Comparison of ENCODE assay signal across 4 worm cellular contexts in genomic region chrII:10382247-10382646, ce11.
TF ChIP-seq lines count a peak whose summit lies in the region.

No protein-coding gene starts in this region.

TF ChIP-seq in whole organism, L2 larva, 48 proteins besides CTCF, POLR2A, EP300 and RAD21:
- peak; percentile 74 for TF ChIP-seq sma-9 (GFP tag; optimal IDR thresholded peaks at IDR 0.05; lab: Kevin White, UChicago)
- no peak for TF ChIP-seq sma-9 (tag; optimal IDR thresholded peaks at IDR 0.05; lab: Kevin White, UChicago)
- peak; percentile 34 for TF ChIP-seq crh-2 (tag; optimal IDR thresholded peaks at IDR 0.05; lab: Kevin White, UChicago)
- no peak for TF ChIP-seq mdl-1 (tag; optimal IDR thresholded peaks at IDR 0.05; lab: Kevin White, UChicago)
- TF ChIP-seq C34F6.9 (tag; optimal IDR thresholded peaks at IDR 0.05; lab: Kevin White, UChicago) = peak; percentile 26
- TF ChIP-seq F13H6.1 (tag; optimal IDR thresholded peaks at IDR 0.05; lab: Kevin White, UChicago) = peak; percentile 83
- no peak for TF ChIP-seq unc-55 (GFP tag; optimal IDR thresholded peaks at IDR 0.05; lab: Kevin White, UChicago)
- TF ChIP-seq sem-4 (tag; optimal IDR thresholded peaks at IDR 0.05; lab: Kevin White, UChicago) = peak; percentile 76
- peak; percentile 35 for TF ChIP-seq sma-3 (GFP tag; optimal IDR thresholded peaks at IDR 0.05; lab: Kevin White, UChicago)
- peak; percentile 1 for TF ChIP-seq nhr-21 (tag; optimal IDR thresholded peaks at IDR 0.05; lab: Kevin White, UChicago)
- no peak for TF ChIP-seq unc-39 (tag; optimal IDR thresholded peaks at IDR 0.05; lab: Kevin White, UChicago)
- TF ChIP-seq ceh-16 (tag; optimal IDR thresholded peaks at IDR 0.05; lab: Kevin White, UChicago) = peak; percentile 47
- peak in 1 of 2 experiments; percentile 50 for TF ChIP-seq lsy-2 (tag; optimal IDR thresholded peaks at IDR 0.05; lab: Kevin White, UChicago)
- peak; percentile 81 for TF ChIP-seq nhr-25 (tag; optimal IDR thresholded peaks at IDR 0.05; lab: Kevin White, UChicago)
- TF ChIP-seq ztf-4 (tag; optimal IDR thresholded peaks at IDR 0.05; lab: Kevin White, UChicago) = peak; percentile 12
- no peak for TF ChIP-seq egl-27 (tag; optimal IDR thresholded peaks at IDR 0.05; lab: Kevin White, UChicago)
- peak; percentile 86 for TF ChIP-seq nhr-129 (tag; optimal IDR thresholded peaks at IDR 0.05; lab: Kevin White, UChicago)
- peak; percentile 53 for TF ChIP-seq fos-1 (tag; optimal IDR thresholded peaks at IDR 0.05; lab: Kevin White, UChicago)
- TF ChIP-seq gmeb-1 (tag; optimal IDR thresholded peaks at IDR 0.05; lab: Kevin White, UChicago) = peak; percentile 49
- peak; percentile 40 for TF ChIP-seq blmp-1 (tag; optimal IDR thresholded peaks at IDR 0.05; lab: Kevin White, UChicago; ENCODE audit: insufficient read depth)

TF ChIP-seq in whole organism, L4 larva, 104 proteins besides CTCF, POLR2A, EP300 and RAD21 (continues in another document):
- peak; percentile 58 for TF ChIP-seq nhr-28 (tag; optimal IDR thresholded peaks at IDR 0.05; lab: Kevin White, UChicago)
- TF ChIP-seq aha-1 (tag; lab: Kevin White, UChicago) = peak; percentile 70
- TF ChIP-seq nhr-11 (tag; optimal IDR thresholded peaks at IDR 0.05; lab: Kevin White, UChicago) = no peak
- no peak for TF ChIP-seq daf-12 (tag; optimal IDR thresholded peaks at IDR 0.05; lab: Kevin White, UChicago)
- TF ChIP-seq lin-38 (GFP tag; IDR thresholded peaks at IDR 0.05; lab: Robert Waterston, UW) = peak; percentile 33; the same call in 1 of the 2 replicates
- no peak for TF ChIP-seq tra-1 (GFP tag; IDR thresholded peaks at IDR 0.05; lab: Robert Waterston, UW)
- TF ChIP-seq hmg-1.1 (GFP tag; IDR thresholded peaks at IDR 0.05; lab: Robert Waterston, UW) = peak; percentile 70
- 0 out of 2 replicates have a peak, but pooled peaks have one; percentile 31 for TF ChIP-seq nhr-41 (GFP tag; IDR thresholded peaks at IDR 0.05; lab: Robert Waterston, UW)
- TF ChIP-seq unc-39 (tag; optimal IDR thresholded peaks at IDR 0.05; lab: Kevin White, UChicago) = no peak
- TF ChIP-seq dmd-9 (GFP tag; IDR thresholded peaks at IDR 0.05; lab: Robert Waterston, UW) = no peak
- TF ChIP-seq nhr-76 (tag; optimal IDR thresholded peaks at IDR 0.05; lab: Kevin White, UChicago) = no peak
- TF ChIP-seq pha-4 (GFP tag; IDR thresholded peaks at IDR 0.05; lab: Robert Waterston, UW) = peak; percentile 52; the same call in 1 of the 2 replicates
- TF ChIP-seq pha-4 (tag; optimal IDR thresholded peaks at IDR 0.05; lab: Kevin White, UChicago) = peak; percentile 48
- TF ChIP-seq hif-1 (tag; optimal IDR thresholded peaks at IDR 0.05; lab: Kevin White, UChicago) = peak in 1 of 2 experiments; percentile 25
- no peak for TF ChIP-seq sdz-12 (GFP tag; optimal IDR thresholded peaks at IDR 0.05; lab: Kevin White, UChicago)
- TF ChIP-seq spr-3 (GFP tag; optimal IDR thresholded peaks at IDR 0.05; lab: Kevin White, UChicago) = no peak
- no peak for TF ChIP-seq ZK546.5 (tag; optimal IDR thresholded peaks at IDR 0.05; lab: Kevin White, UChicago)
- TF ChIP-seq nhr-48 (tag; optimal IDR thresholded peaks at IDR 0.05; lab: Kevin White, UChicago) = peak; percentile 26
- TF ChIP-seq unc-130 (GFP tag; optimal IDR thresholded peaks at IDR 0.05; lab: Kevin White, UChicago) = no peak
- peak; percentile 17 for TF ChIP-seq nhr-102 (tag; optimal IDR thresholded peaks at IDR 0.05; lab: Kevin White, UChicago)
- TF ChIP-seq set-16 (GFP tag; IDR thresholded peaks at IDR 0.05; lab: Robert Waterston, UW) = peak; percentile 39; the same call in 1 of the 2 replicates
- no peak for TF ChIP-seq ZK337.2 (GFP tag; IDR thresholded peaks at IDR 0.05; lab: Robert Waterston, UW)
- TF ChIP-seq gei-8 (GFP tag; optimal IDR thresholded peaks at IDR 0.05; lab: Kevin White, UChicago) = no peak
- TF ChIP-seq duxl-1 (tag; optimal IDR thresholded peaks at IDR 0.05; lab: Kevin White, UChicago; ENCODE audit: poor library complexity) = peak; percentile 38
- TF ChIP-seq ces-1 (GFP tag; optimal IDR thresholded peaks at IDR 0.05; lab: Kevin White, UChicago) = no peak

TF ChIP-seq in whole organism, late embryonic, 69 proteins besides CTCF, POLR2A, EP300 and RAD21:
- TF ChIP-seq lim-6 (tag; optimal IDR thresholded peaks at IDR 0.05; lab: Kevin White, UChicago) = no peak
- no peak for TF ChIP-seq elt-4 (tag; optimal IDR thresholded peaks at IDR 0.05; lab: Kevin White, UChicago)
- no peak for TF ChIP-seq hlh-15 (tag; optimal IDR thresholded peaks at IDR 0.05; lab: Kevin White, UChicago)
- peak; percentile 58 for TF ChIP-seq ceh-18 (tag; optimal IDR thresholded peaks at IDR 0.05; lab: Kevin White, UChicago)
- peak; percentile 8 for TF ChIP-seq ref-2 (tag; optimal IDR thresholded peaks at IDR 0.05; lab: Kevin White, UChicago)
- TF ChIP-seq nfya-1 (tag; optimal IDR thresholded peaks at IDR 0.05; lab: Kevin White, UChicago) = peak; percentile 71
- peak; percentile 9 for TF ChIP-seq hlh-30 (tag; optimal IDR thresholded peaks at IDR 0.05; lab: Kevin White, UChicago; ENCODE audit: insufficient read depth)
- TF ChIP-seq che-1 (tag; optimal IDR thresholded peaks at IDR 0.05; lab: Kevin White, UChicago) = no peak
- TF ChIP-seq ceh-6 (GFP tag; optimal IDR thresholded peaks at IDR 0.05; lab: Kevin White, UChicago) = no peak
- peak; percentile 24 for TF ChIP-seq F13H6.1 (tag; optimal IDR thresholded peaks at IDR 0.05; lab: Kevin White, UChicago)
- no peak for TF ChIP-seq hlh-8 (tag; optimal IDR thresholded peaks at IDR 0.05; lab: Kevin White, UChicago)
- no peak for TF ChIP-seq tbx-7 (tag; optimal IDR thresholded peaks at IDR 0.05; lab: Kevin White, UChicago)
- peak; percentile 3 for TF ChIP-seq madf-2 (tag; optimal IDR thresholded peaks at IDR 0.05; lab: Kevin White, UChicago)
- TF ChIP-seq ztf-16 (tag; optimal IDR thresholded peaks at IDR 0.05; lab: Kevin White, UChicago) = peak; percentile 6
- TF ChIP-seq npax-4 (tag; optimal IDR thresholded peaks at IDR 0.05; lab: Kevin White, UChicago) = no peak
- TF ChIP-seq ets-4 (tag; optimal IDR thresholded peaks at IDR 0.05; lab: Kevin White, UChicago) = peak; percentile 11
- TF ChIP-seq tbx-2 (tag; optimal IDR thresholded peaks at IDR 0.05; lab: Kevin White, UChicago) = peak; percentile 41
- TF ChIP-seq unc-55 (GFP tag; optimal IDR thresholded peaks at IDR 0.05; lab: Kevin White, UChicago) = peak; percentile 62
- TF ChIP-seq ceh-31 (tag; optimal IDR thresholded peaks at IDR 0.05; lab: Kevin White, UChicago) = peak; percentile 33
- TF ChIP-seq zip-5 (tag; optimal IDR thresholded peaks at IDR 0.05; lab: Kevin White, UChicago) = no peak
- TF ChIP-seq dve-1 (tag; optimal IDR thresholded peaks at IDR 0.05; lab: Kevin White, UChicago) = peak; percentile 29
- no peak for TF ChIP-seq lin-11 (tag; optimal IDR thresholded peaks at IDR 0.05; lab: Kevin White, UChicago)
- no peak for TF ChIP-seq pros-1 (tag; optimal IDR thresholded peaks at IDR 0.05; lab: Kevin White, UChicago)
- TF ChIP-seq pqm-1 (tag; optimal IDR thresholded peaks at IDR 0.05; lab: Kevin White, UChicago) = no peak
- TF ChIP-seq ceh-24 (tag; optimal IDR thresholded peaks at IDR 0.05; lab: Kevin White, UChicago) = no peak
- no peak for TF ChIP-seq fax-1 (tag; optimal IDR thresholded peaks at IDR 0.05; lab: Kevin White, UChicago)
- peak; percentile 28 for TF ChIP-seq ceh-2 (tag; optimal IDR thresholded peaks at IDR 0.05; lab: Kevin White, UChicago)
- no peak for TF ChIP-seq T23F11.4 (GFP tag; optimal IDR thresholded peaks at IDR 0.05; lab: Kevin White, UChicago)

TF ChIP-seq in whole organism, mixed stage, embryonic, 35 proteins besides CTCF, POLR2A, EP300 and RAD21:
- TF ChIP-seq unc-120 (tag; optimal IDR thresholded peaks at IDR 0.05; lab: Kevin White, UChicago; ENCODE audit: poor library complexity, severe bottlenecking) = peak; percentile 54
- TF ChIP-seq mep-1 (tag; optimal IDR thresholded peaks at IDR 0.05; lab: Kevin White, UChicago) = peak; percentile 17
- TF ChIP-seq elt-3 (tag; optimal IDR thresholded peaks at IDR 0.05; lab: Kevin White, UChicago) = no peak
- TF ChIP-seq unc-62 (GFP tag; optimal IDR thresholded peaks at IDR 0.05; lab: Kevin White, UChicago) = no peak
- no peak for TF ChIP-seq M03D4.4 (tag; optimal IDR thresholded peaks at IDR 0.05; lab: Kevin White, UChicago)
- TF ChIP-seq mls-2 (tag; optimal IDR thresholded peaks at IDR 0.05; lab: Kevin White, UChicago) = peak; percentile 34
- peak; percentile 48 for TF ChIP-seq nhr-237 (tag; optimal IDR thresholded peaks at IDR 0.05; lab: Kevin White, UChicago)
TF ChIP-seq in whole organism, mixed stage, embryonic: peak in this region for 4.
